Fruit fly (Drosophila melanogaster) whole organism, adult: ENCODE data around the gene CG5758.

ENCODE experiments used
- CG12768 ChIP-seq: fragments of 200-800 bp; sonication (Bioruptor generic); optimal IDR thresholded peaks from 2 replicates; lab custom pipeline; 2017; ENCODE audit warnings: missing biosample characterization, missing genetic modification characterization, mild to moderate bottlenecking, moderate library complexity, missing genetic modification reagents
- kay ChIP-seq: fragments of 200-800 bp; sonication (Bioruptor generic); peaks from one replicate; lab custom pipeline; 2016; ENCODE audit warnings: missing biosample characterization, missing genetic modification characterization, borderline replicate concordance
- ovo ChIP-seq: fragments of 200-800 bp; sonication (Bioruptor generic); optimal IDR thresholded peaks from 2 replicates; lab custom pipeline; 2016; ENCODE audit warnings: missing biosample characterization, missing genetic modification characterization
- pad ChIP-seq: fragments of 200-800 bp; sonication (Bioruptor generic); optimal IDR thresholded peaks from 3 replicates; lab custom pipeline; 2017; ENCODE audit warnings: missing biosample characterization, missing genetic modification characterization, mild to moderate bottlenecking, moderate library complexity, missing genetic modification reagents

DNA sequence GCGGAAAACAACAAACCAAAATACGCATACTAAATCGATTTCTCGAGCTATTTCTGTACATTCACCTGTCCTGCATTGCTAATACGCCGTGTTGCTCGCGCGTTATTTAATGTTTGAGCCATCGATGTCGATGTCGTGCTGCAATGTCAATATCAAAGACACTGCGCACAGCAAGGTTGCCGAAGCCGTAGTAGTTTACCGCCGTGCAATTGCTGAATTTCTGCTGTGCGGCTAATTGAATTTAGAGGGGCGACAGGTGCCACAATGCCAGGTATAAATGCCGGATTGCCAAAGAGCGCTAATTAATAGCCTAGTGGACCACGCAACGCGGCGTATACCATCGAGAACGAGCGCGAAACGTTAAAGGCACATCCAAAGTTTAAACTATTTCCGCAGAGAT is 41.8 kb upstream of the CG5758 start, which contains the start of gene Arr1:
- TF ChIP-seq kay (GFP tag; lab: Kevin White, UChicago) (no peak), ovo (GFP tag; lab: Kevin White, UChicago) (no peak), CG12768 (no peak), pad (GFP tag; lab: Kevin White, UChicago) (no peak)
